Fruit fly (Drosophila melanogaster) whole organism, pupa: ENCODE results near the gene CG7768.

Source experiments
- CG10348 ChIP-seq: fragments of 200-800 bp; sonication (Bioruptor generic); IDR thresholded peaks from 2 replicates; pipeline ENCODE4 v1.3.6; 2022; ENCODE audit warnings: missing biosample characterization, missing genetic modification characterization
- CG12605 ChIP-seq: fragments of 200-800 bp; sonication (Bioruptor generic); IDR thresholded peaks from 2 replicates; pipeline ENCODE4 v1.3.6; 2022; ENCODE audit warnings: missing biosample characterization, missing genetic modification characterization
- CG13204 ChIP-seq: fragments of 200-800 bp; sonication (Bioruptor generic); optimal IDR thresholded peaks from 2 replicates; lab custom pipeline; 2018; ENCODE audit warnings: missing biosample characterization, mild to moderate bottlenecking, missing genetic modification characterization, moderate library complexity
- CG14655 ChIP-seq: fragments of 200-800 bp; sonication (Bioruptor generic); optimal IDR thresholded peaks from 3 replicates; lab custom pipeline; 2017; ENCODE audit warnings: mild to moderate bottlenecking, missing biosample characterization, missing genetic modification reagents, missing genetic modification characterization
- CG15710 ChIP-seq: fragments of 200-800 bp; sonication (Bioruptor generic); optimal IDR thresholded peaks from 2 replicates; lab custom pipeline; 2018; ENCODE audit warnings: missing biosample characterization, mild to moderate bottlenecking, missing genetic modification characterization, moderate library complexity
- CG17806 ChIP-seq: fragments of 200-800 bp; sonication (Bioruptor generic); optimal IDR thresholded peaks from 2 replicates; lab custom pipeline; 2018; ENCODE audit warnings: missing biosample characterization, mild to moderate bottlenecking, missing genetic modification characterization, moderate library complexity
- CG32121 ChIP-seq: fragments of 200-800 bp; sonication (Bioruptor generic); IDR thresholded peaks from 2 replicates; pipeline ENCODE4 v1.3.6; 2022; ENCODE audit warnings: missing biosample characterization, missing genetic modification characterization
- CG34367 ChIP-seq: fragments of 200-800 bp; sonication (Bioruptor generic); optimal IDR thresholded peaks from 2 replicates; lab custom pipeline; 2018; ENCODE audit warnings: missing biosample characterization, mild to moderate bottlenecking, missing genetic modification characterization
- CG4496 ChIP-seq: fragments of 200-800 bp; sonication (Bioruptor generic); IDR thresholded peaks from 3 replicates; pipeline ENCODE4 v1.3.6; 2022; ENCODE audit warnings: missing biosample characterization, missing genetic modification characterization
- CG8159 ChIP-seq: fragments of 200-800 bp; sonication (Bioruptor generic); optimal IDR thresholded peaks from 3 replicates; lab custom pipeline; 2018; ENCODE audit warnings: missing biosample characterization, mild to moderate bottlenecking, missing genetic modification characterization, moderate library complexity
- CG8301 ChIP-seq: fragments of 200-800 bp; sonication (Bioruptor generic); optimal IDR thresholded peaks from 2 replicates; lab custom pipeline; 2018; ENCODE audit warnings: missing biosample characterization, mild to moderate bottlenecking, missing genetic modification characterization
- CG9948 ChIP-seq: fragments of 200-800 bp; sonication (Bioruptor generic); optimal IDR thresholded peaks from 2 replicates; lab custom pipeline; 2018; ENCODE audit warnings: missing biosample characterization, mild to moderate bottlenecking, missing genetic modification characterization, moderate library complexity
- D1 ChIP-seq: fragments of 200-800 bp; sonication (Bioruptor generic); optimal IDR thresholded peaks from 2 replicates; lab custom pipeline; 2018; ENCODE audit warnings: missing biosample characterization, mild to moderate bottlenecking, missing genetic modification characterization, moderate library complexity
- EcR ChIP-seq: fragments of 200-800 bp; sonication (Bioruptor generic); optimal IDR thresholded peaks from 3 replicates; lab custom pipeline; 2019; ENCODE audit warnings: missing biosample characterization, missing genetic modification characterization, mild to moderate bottlenecking, moderate library complexity, missing genetic modification reagents
- Ets98B ChIP-seq: fragments of 200-800 bp; sonication (Bioruptor generic); IDR thresholded peaks from 2 replicates; pipeline ENCODE4 v1.3.6; 2022; ENCODE audit warnings: missing biosample characterization, missing genetic modification characterization
- Pif1A ChIP-seq: fragments of 200-800 bp; sonication (Bioruptor generic); optimal IDR thresholded peaks from 3 replicates; lab custom pipeline; 2016; ENCODE audit warnings: missing biosample characterization, missing genetic modification characterization
- Pif1B ChIP-seq: fragments of 200-800 bp; sonication (Bioruptor generic); optimal IDR thresholded peaks from 3 replicates; lab custom pipeline; 2016; ENCODE audit warnings: missing biosample characterization, missing genetic modification characterization
- Snoo ChIP-seq: fragments of 200-800 bp; sonication (Bioruptor generic); optimal IDR thresholded peaks from 3 replicates; lab custom pipeline; 2017; ENCODE audit warnings: missing biosample characterization, mild to moderate bottlenecking, missing genetic modification characterization, inconsistent platforms
- fd96Ca ChIP-seq: fragments of 200-800 bp; sonication (Bioruptor generic); IDR thresholded peaks from 3 replicates; pipeline ENCODE4 v1.3.6; 2022; ENCODE audit warnings: missing biosample characterization, missing genetic modification characterization
- gl ChIP-seq: fragments of 200-800 bp; sonication (Bioruptor generic); optimal IDR thresholded peaks from 2 replicates; lab custom pipeline; 2018; ENCODE audit warnings: missing biosample characterization, mild to moderate bottlenecking, missing genetic modification characterization
- rn ChIP-seq: fragments of 200-800 bp; sonication (Bioruptor generic); IDR thresholded peaks from 2 replicates; pipeline ENCODE4 v1.3.6; 2022; ENCODE audit warnings: missing biosample characterization, missing genetic modification characterization

Gene CG7768

DNA sequence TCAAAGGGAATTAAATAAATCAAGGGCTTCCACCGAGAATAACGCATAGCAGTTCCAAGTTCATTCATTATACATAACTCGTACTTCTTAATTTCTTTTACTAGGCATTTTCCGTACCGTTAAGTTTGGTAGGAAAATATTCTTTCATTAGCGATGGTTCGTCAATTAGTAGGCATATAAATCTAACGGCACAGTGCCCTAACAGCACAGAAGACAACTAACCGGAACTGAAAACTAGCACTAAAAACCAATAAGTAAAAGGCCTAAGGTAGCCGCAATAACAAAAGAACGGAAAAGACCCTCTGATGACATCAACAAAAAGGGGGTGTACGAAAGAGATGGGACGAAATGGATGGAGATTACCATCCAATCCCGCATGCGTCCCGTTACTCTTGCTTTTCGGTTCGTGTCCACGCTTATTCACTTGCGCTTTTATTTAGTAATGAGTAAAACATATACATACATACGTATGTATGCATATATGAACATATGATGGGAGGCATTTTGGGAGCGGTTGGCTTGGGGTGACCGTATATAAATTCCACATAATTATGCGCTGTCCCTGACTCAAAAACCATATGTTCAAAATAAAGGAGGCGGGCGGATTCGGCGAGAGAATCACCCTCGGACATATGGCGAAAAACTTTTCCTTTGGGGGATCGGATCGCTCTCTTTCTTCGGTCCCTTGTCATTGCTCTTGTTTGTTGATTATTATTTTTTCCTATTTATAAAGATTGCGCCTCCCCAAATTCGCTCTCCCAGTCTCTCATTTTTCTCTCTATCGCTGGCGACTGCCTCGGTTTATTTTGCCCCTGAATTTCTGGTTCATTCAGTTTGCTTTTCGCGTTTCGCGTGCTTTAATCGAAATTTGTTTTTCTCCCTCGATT, 2.9 kb downstream of the CG7768 start:
- no peak for TF ChIP-seq Pif1A
- no peak for TF ChIP-seq CG4496 (GFP tag; lab: Robert Waterston, UW)
- TF ChIP-seq rn (GFP tag; lab: Robert Waterston, UW) = no peak
- TF ChIP-seq CG10348 (GFP tag; lab: Robert Waterston, UW) = no peak
- peak; percentile 20; the same call in 1 of the 2 replicates for TF ChIP-seq CG12605 (GFP tag; lab: Robert Waterston, UW)

DNA sequence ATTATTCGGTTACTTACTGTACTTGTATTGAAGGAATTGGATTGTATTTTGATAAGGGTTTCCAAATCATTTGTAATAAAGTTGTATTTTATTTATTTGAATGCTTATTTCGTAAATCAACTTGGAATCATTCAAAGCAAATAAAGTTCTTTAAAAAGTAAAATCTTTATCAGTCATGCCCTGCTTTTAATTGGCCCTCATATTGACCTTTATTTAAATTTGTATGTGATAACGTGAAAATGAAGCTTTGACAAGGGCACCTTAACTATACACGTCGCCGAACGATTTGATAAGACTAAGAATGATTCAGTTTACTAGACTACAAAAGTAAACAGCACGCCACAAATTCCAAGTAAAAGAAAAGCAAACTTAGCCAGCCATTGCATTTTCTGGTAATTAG, 4.2 kb downstream of the CG7768 start:
- TF ChIP-seq CG9948 = no peak
- TF ChIP-seq Snoo (tag; lab: Kevin White, UChicago) = no peak
- no peak for TF ChIP-seq Pif1A
- TF ChIP-seq D1 = no peak
- TF ChIP-seq CG4496 (GFP tag; lab: Robert Waterston, UW) = no peak
- TF ChIP-seq CG34367 = no peak

DNA sequence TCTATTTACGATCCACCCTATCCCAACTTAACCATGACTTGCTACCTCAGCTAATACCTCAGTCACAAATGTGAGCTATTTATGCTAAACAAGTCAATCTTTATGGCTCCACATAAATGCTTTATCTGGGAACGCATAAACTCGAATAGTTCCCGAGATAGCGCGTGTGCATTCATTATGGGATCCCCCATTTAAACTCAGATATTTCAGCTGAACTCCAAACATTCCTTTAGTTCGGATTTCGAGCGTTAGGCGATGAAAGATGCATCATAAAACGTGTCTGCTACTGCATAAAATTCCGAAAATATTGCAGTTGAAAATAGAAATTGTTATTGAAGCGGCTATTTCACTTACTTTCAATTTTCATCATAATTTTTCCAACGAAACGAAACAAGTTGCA, 5.4 kb downstream of the CG7768 start:
- no peak for TF ChIP-seq CG17806
- no peak for TF ChIP-seq CG10348 (GFP tag; lab: Robert Waterston, UW)
- TF ChIP-seq gl = no peak
- TF ChIP-seq CG9948 = no peak
- no peak for TF ChIP-seq rn (GFP tag; lab: Robert Waterston, UW)
- TF ChIP-seq EcR (GFP tag; lab: Kevin White, UChicago) = no peak
- TF ChIP-seq CG32121 = no peak
- TF ChIP-seq CG14655 (GFP tag; lab: Kevin White, UChicago) = no peak
- TF ChIP-seq Pif1A = no peak
- no peak for TF ChIP-seq CG34367
- no peak for TF ChIP-seq CG15710 (tag; lab: Kevin White, UChicago)
- no peak for TF ChIP-seq Snoo (tag; lab: Kevin White, UChicago)
- no peak for TF ChIP-seq Pif1B (GFP tag; lab: Kevin White, UChicago)
- TF ChIP-seq CG13204 = no peak
- TF ChIP-seq Ets98B (GFP tag; lab: Robert Waterston, UW) = no peak
- TF ChIP-seq CG8301 (tag; lab: Kevin White, UChicago) = no peak
- TF ChIP-seq CG4496 (GFP tag; lab: Robert Waterston, UW) = no peak
- TF ChIP-seq CG8159 (tag; lab: Kevin White, UChicago) = no peak
- TF ChIP-seq CG12605 (GFP tag; lab: Robert Waterston, UW) = no peak

DNA sequence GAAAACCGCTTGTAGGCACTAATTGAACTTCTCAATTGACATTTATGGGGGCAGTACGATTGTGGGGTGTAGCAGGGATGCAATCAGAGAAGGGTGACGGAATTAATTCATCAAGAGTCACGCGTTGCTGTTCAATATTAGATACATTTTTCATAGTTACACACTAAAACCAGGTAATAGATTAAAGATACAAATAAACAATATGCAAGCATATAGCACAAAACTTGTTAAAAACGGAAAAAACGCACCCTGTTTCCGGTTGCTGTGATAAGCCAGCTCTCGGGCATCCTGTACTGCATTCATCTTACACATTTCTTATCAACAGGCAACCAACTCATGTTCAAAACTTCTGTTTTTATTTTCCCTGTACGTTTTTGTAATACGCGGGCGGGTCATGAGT, 11.1 kb downstream of the CG7768 start:
- peak; percentile 59; the same call in 1 of the 3 replicates for TF ChIP-seq CG4496 (GFP tag; lab: Robert Waterston, UW)
- no peak for TF ChIP-seq fd96Ca (GFP tag; lab: Robert Waterston, UW)
- TF ChIP-seq D1 = no peak
- peak; percentile 49 for TF ChIP-seq CG8159 (tag; lab: Kevin White, UChicago)
- no peak for TF ChIP-seq CG15710 (tag; lab: Kevin White, UChicago)
- peak; percentile 4; the same call in 1 of the 2 replicates for TF ChIP-seq Ets98B (GFP tag; lab: Robert Waterston, UW)
- no peak for TF ChIP-seq CG34367
- TF ChIP-seq Snoo (tag; lab: Kevin White, UChicago) = no peak
- TF ChIP-seq, all 21 proteins: peak for 3

DNA sequence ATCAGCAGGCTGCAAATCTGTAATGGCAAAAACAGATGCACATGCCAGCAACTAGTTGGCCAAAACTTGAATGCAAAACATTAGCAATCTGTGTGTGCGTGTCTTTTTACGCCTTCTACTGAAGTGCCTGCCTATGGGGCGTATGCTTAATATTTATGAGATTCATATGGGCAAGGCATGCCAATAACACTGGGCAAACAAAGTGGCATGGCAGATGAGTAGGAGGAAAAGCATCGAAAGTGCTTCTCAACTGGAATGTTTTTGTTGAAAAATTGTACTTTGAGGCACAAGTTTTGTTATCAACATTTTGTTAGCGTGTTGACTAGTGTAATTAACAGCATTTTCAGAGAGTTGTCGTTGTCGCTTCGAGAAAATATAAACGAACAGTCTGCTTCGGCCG, 11.5 kb downstream of the CG7768 start:
- TF ChIP-seq rn (GFP tag; lab: Robert Waterston, UW) = no peak
- no peak for TF ChIP-seq CG8159 (tag; lab: Kevin White, UChicago)
- no peak for TF ChIP-seq CG12605 (GFP tag; lab: Robert Waterston, UW)
- TF ChIP-seq EcR (GFP tag; lab: Kevin White, UChicago) = no peak
- TF ChIP-seq CG14655 (GFP tag; lab: Kevin White, UChicago) = peak; percentile 42
- no peak for TF ChIP-seq Pif1B (GFP tag; lab: Kevin White, UChicago)
- TF ChIP-seq Ets98B (GFP tag; lab: Robert Waterston, UW) = peak; percentile 64
- TF ChIP-seq CG13204 = no peak
- TF ChIP-seq Snoo (tag; lab: Kevin White, UChicago) = no peak
- TF ChIP-seq CG9948 = no peak
- TF ChIP-seq CG32121 = peak; percentile 20; the same call in 1 of the 2 replicates
- TF ChIP-seq CG17806 = no peak
- no peak for TF ChIP-seq CG10348 (GFP tag; lab: Robert Waterston, UW)
- TF ChIP-seq D1 = no peak
- no peak; the same call in 2 of the 3 replicates for TF ChIP-seq fd96Ca (GFP tag; lab: Robert Waterston, UW)
- no peak for TF ChIP-seq CG15710 (tag; lab: Kevin White, UChicago)
- TF ChIP-seq CG34367 = no peak
- peak; percentile 20 for TF ChIP-seq CG8301 (tag; lab: Kevin White, UChicago)
- TF ChIP-seq gl = no peak
- TF ChIP-seq CG4496 (GFP tag; lab: Robert Waterston, UW) = peak; percentile 69
- no peak for TF ChIP-seq Pif1A

DNA sequence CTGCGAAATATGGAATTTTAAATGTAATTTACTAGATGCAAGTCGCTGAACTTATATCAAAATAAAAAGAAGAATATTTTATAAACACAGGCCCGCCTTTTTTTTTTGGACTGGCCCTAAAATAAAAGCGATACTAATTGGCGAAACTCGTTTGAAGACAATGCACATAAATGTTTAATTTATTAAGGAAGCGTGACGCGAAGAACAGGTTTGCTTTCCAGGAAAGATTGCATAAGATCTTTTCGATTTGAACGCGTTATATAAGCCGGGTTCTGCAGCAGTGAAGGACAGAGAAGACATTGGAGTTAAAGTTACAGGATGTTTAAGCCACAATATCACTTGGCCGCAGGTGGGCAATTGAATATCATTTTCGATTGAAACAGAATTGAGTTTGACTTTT, 15.2 kb downstream of the CG7768 start, which contains the start of gene CG7924:
CG7924 (plus strand) TSS at position 301 of the 400 bp plus-strand sequence.
- no peak for TF ChIP-seq CG32121
- no peak for TF ChIP-seq rn (GFP tag; lab: Robert Waterston, UW)
- TF ChIP-seq Snoo (tag; lab: Kevin White, UChicago) = no peak
- no peak for TF ChIP-seq CG9948
